Fruit fly (Drosophila melanogaster) whole organism, prepupa: ENCODE results near the gene CG17721.

Experiments used
- Blimp-1 ChIP-seq: fragments of 200-800 bp; sonication (Bioruptor generic); optimal IDR thresholded peaks from 3 replicates; lab custom pipeline; 2017; ENCODE audit warnings: missing biosample characterization, missing genetic modification characterization, mild to moderate bottlenecking, moderate library complexity, missing genetic modification reagents
- CG10631 ChIP-seq: fragments of 200-800 bp; sonication (Bioruptor generic); optimal IDR thresholded peaks from 2 replicates; lab custom pipeline; 2016; ENCODE audit warnings: missing biosample characterization, missing genetic modification characterization
- CG10669 ChIP-seq: fragments of 200-800 bp; sonication (Bioruptor generic); optimal IDR thresholded peaks from 3 replicates; lab custom pipeline; 2018; ENCODE audit warnings: missing biosample characterization, mild to moderate bottlenecking, missing genetic modification characterization, moderate library complexity
- CG11294 ChIP-seq: fragments of 200-800 bp; sonication (Bioruptor generic); IDR thresholded peaks from 2 replicates; pipeline ENCODE4 v1.3.6; 2022; ENCODE audit warnings: missing biosample characterization, missing genetic modification characterization
- CG11762 ChIP-seq: fragments of 200-800 bp; sonication (Bioruptor generic); optimal IDR thresholded peaks from 3 replicates; lab custom pipeline; 2016; ENCODE audit warnings: missing biosample characterization, missing genetic modification characterization; ENCODE audit not compliant: insufficient read depth
- CG11902 ChIP-seq: fragments of 200-800 bp; sonication (Bioruptor generic); optimal IDR thresholded peaks from 3 replicates; lab custom pipeline; 2016; ENCODE audit warnings: missing biosample characterization, missing genetic modification characterization
- CG16779 ChIP-seq: fragments of 200-800 bp; sonication (Bioruptor generic); optimal IDR thresholded peaks from 3 replicates; lab custom pipeline; 2017; ENCODE audit warnings: missing biosample characterization, mild to moderate bottlenecking, missing genetic modification characterization
- CG3032 ChIP-seq: fragments of 200-800 bp; optimal IDR thresholded peaks from 2 replicates; lab custom pipeline; 2019; ENCODE audit warnings: missing biosample characterization, mild to moderate bottlenecking, missing genetic modification characterization, moderate library complexity
- CG31627 ChIP-seq: fragments of 200-800 bp; sonication (Bioruptor generic); optimal IDR thresholded peaks from 3 replicates; lab custom pipeline; 2016; ENCODE audit warnings: missing biosample characterization, missing genetic modification characterization
- CG32006 ChIP-seq: fragments of 200-800 bp; sonication (Bioruptor generic); optimal IDR thresholded peaks from 3 replicates; lab custom pipeline; 2017; ENCODE audit warnings: missing biosample characterization, mild to moderate bottlenecking, missing genetic modification characterization
- CG6276 ChIP-seq: fragments of 200-800 bp; sonication (Bioruptor generic); optimal IDR thresholded peaks from 2 replicates; lab custom pipeline; 2017; ENCODE audit warnings: missing biosample characterization, mild to moderate bottlenecking, missing genetic modification characterization
- CG6792 ChIP-seq: fragments of 200-800 bp; sonication (Bioruptor generic); optimal IDR thresholded peaks from 3 replicates; lab custom pipeline; 2016; ENCODE audit warnings: missing biosample characterization, missing genetic modification characterization
- CG6808 ChIP-seq: fragments of 200-800 bp; sonication (Bioruptor generic); optimal IDR thresholded peaks from 3 replicates; lab custom pipeline; 2017; ENCODE audit warnings: missing biosample characterization, missing genetic modification characterization, mild to moderate bottlenecking, moderate library complexity, missing genetic modification reagents
- CG8119 ChIP-seq: fragments of 200-800 bp; sonication (Bioruptor generic); IDR thresholded peaks from 3 replicates; pipeline ENCODE4 v1.3.6; 2022; ENCODE audit warnings: missing biosample characterization, missing genetic modification characterization
- CG9139 ChIP-seq: fragments of 200-800 bp; sonication (Bioruptor generic); optimal IDR thresholded peaks from 3 replicates; lab custom pipeline; 2017; ENCODE audit warnings: missing biosample characterization, mild to moderate bottlenecking, missing genetic modification characterization
- Eip78C ChIP-seq: fragments of 200-800 bp; sonication (Bioruptor generic); peaks from one replicate; lab custom pipeline; 2016; ENCODE audit warnings: missing biosample characterization, missing genetic modification characterization
- Eip93F ChIP-seq: fragments of 200-800 bp; sonication (Bioruptor generic); optimal IDR thresholded peaks from 2 replicates; lab custom pipeline; 2016; ENCODE audit warnings: missing biosample characterization, mild to moderate bottlenecking, missing genetic modification characterization
- Ets21C ChIP-seq: fragments of 200-800 bp; sonication (Bioruptor generic); optimal IDR thresholded peaks from 3 replicates; lab custom pipeline; 2016; ENCODE audit warnings: missing biosample characterization, missing genetic modification characterization
- Hr38 ChIP-seq: sonication (Bioruptor generic); optimal IDR thresholded peaks from 2 replicates; lab custom pipeline; 2016; ENCODE audit warnings: missing biosample characterization, missing genetic modification characterization
- Hr39 ChIP-seq: fragments of 200-800 bp; sonication (Bioruptor generic); optimal IDR thresholded peaks from 2 replicates; lab custom pipeline; 2016; ENCODE audit warnings: missing biosample characterization, missing genetic modification characterization
- Hr4 ChIP-seq: fragments of 200-800 bp; sonication (Bioruptor generic); optimal IDR thresholded peaks from 3 replicates; lab custom pipeline; 2016; ENCODE audit warnings: missing biosample characterization, missing genetic modification characterization
- OdsH ChIP-seq: fragments of 200-800 bp; sonication (Bioruptor generic); optimal IDR thresholded peaks from 3 replicates; lab custom pipeline; 2016; ENCODE audit warnings: missing biosample characterization, missing genetic modification characterization
- Smox ChIP-seq: fragments of 200-800 bp; sonication (Bioruptor generic); optimal IDR thresholded peaks from 3 replicates; lab custom pipeline; 2016; ENCODE audit warnings: missing biosample characterization, missing genetic modification characterization
- Sox14 ChIP-seq: fragments of 200-800 bp; sonication (Bioruptor generic); optimal IDR thresholded peaks from 3 replicates; lab custom pipeline; 2016; ENCODE audit warnings: missing biosample characterization, missing genetic modification characterization
- Sox15 ChIP-seq: fragments of 200-800 bp; sonication (Bioruptor generic); optimal IDR thresholded peaks from 3 replicates; lab custom pipeline; 2016; ENCODE audit warnings: missing biosample characterization, missing genetic modification characterization
- achi ChIP-seq: fragments of 200-800 bp; sonication (Bioruptor generic); optimal IDR thresholded peaks from 3 replicates; lab custom pipeline; 2016; ENCODE audit warnings: missing biosample characterization, missing genetic modification characterization
- acj6 ChIP-seq: fragments of 200-800 bp; sonication (Bioruptor generic); optimal IDR thresholded peaks from 3 replicates; lab custom pipeline; 2016; ENCODE audit warnings: missing biosample characterization, missing genetic modification characterization
- cyc ChIP-seq: fragments of 200-800 bp; sonication (Bioruptor generic); optimal IDR thresholded peaks from 3 replicates; lab custom pipeline; 2016; ENCODE audit warnings: missing biosample characterization, missing genetic modification characterization
- dsx ChIP-seq: fragments of 200-800 bp; optimal IDR thresholded peaks from 3 replicates; lab custom pipeline; 2019; ENCODE audit warnings: missing biosample characterization, mild to moderate bottlenecking, missing genetic modification characterization, moderate library complexity; ENCODE audit not compliant: poor library complexity, severe bottlenecking
- fd59A ChIP-seq: fragments of 200-800 bp; sonication (Bioruptor generic); optimal IDR thresholded peaks from 2 replicates; lab custom pipeline; 2017; ENCODE audit warnings: missing biosample characterization, mild to moderate bottlenecking, missing genetic modification characterization, missing genetic modification reagents
- fkh ChIP-seq: fragments of 200-800 bp; sonication (Bioruptor generic); optimal IDR thresholded peaks from 3 replicates; lab custom pipeline; 2017; ENCODE audit warnings: missing biosample characterization, mild to moderate bottlenecking, missing genetic modification characterization, moderate library complexity
- lz ChIP-seq: fragments of 200-800 bp; sonication (Bioruptor generic); optimal IDR thresholded peaks from 3 replicates; lab custom pipeline; 2016; ENCODE audit warnings: missing biosample characterization, missing genetic modification characterization
- net ChIP-seq: fragments of 200-800 bp; sonication (Bioruptor generic); optimal IDR thresholded peaks from 3 replicates; lab custom pipeline; 2016; ENCODE audit warnings: missing biosample characterization, missing genetic modification characterization
- pdm3 ChIP-seq: fragments of 200-800 bp; sonication (Bioruptor generic); optimal IDR thresholded peaks from 3 replicates; lab custom pipeline; 2016; ENCODE audit warnings: missing biosample characterization, missing genetic modification characterization
- ss ChIP-seq, 2 experiments: fragments of 200-800 bp; sonication (Bioruptor generic); optimal IDR thresholded peaks; 2 replicates in 1 of 2; 3 replicates in 1 of 2; lab custom pipeline; 2017 to 2018; ENCODE audit warnings: mild to moderate bottlenecking in 2 of 2, missing biosample characterization in 2 of 2, missing genetic modification characterization in 2 of 2, moderate library complexity in 1 of 2
- topi ChIP-seq: fragments of 200-800 bp; sonication (Bioruptor generic); optimal IDR thresholded peaks from 3 replicates; lab custom pipeline; 2016; ENCODE audit warnings: missing biosample characterization, missing genetic modification characterization
- vri ChIP-seq: fragments of 200-800 bp; sonication (Bioruptor generic); optimal IDR thresholded peaks from 3 replicates; lab custom pipeline; 2016; ENCODE audit warnings: missing biosample characterization, mild to moderate bottlenecking, missing genetic modification characterization

The CG17721 gene

DNA sequence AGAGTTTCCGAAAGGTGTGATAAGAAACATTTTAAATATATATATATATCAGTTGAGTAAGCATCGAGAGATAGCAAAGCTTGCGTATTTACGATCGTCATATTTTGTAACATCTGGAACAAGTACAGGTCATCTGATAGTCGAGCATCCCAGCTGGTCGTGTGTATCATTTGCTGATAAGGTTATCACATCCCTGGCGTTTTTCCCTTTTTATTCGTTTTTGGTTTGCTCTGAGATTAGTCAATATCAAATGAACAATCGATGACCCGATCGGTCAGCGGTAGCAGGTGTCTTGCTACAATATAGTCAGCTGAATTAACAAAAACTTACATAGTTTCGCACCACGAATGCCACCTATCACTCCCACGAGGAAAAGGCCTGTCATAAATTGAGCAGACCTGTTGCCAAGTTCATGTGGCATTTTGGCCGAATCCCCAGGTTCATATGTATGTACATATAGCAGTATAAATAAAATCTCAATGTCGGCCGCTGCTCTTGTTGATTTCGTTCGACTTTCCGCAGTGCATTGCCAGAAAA is 34.0 kb upstream of the CG17721 start (continued):
- TF ChIP-seq CG6792 (GFP tag; lab: Kevin White, UChicago): peak; percentile 47
- TF ChIP-seq Hr4 (GFP tag; lab: Kevin White, UChicago): peak; percentile 61
- peak; percentile 68 for TF ChIP-seq net (GFP tag; lab: Kevin White, UChicago)
- peak; percentile 53 for TF ChIP-seq fkh (GFP tag; lab: Kevin White, UChicago)
- TF ChIP-seq achi (GFP tag; lab: Kevin White, UChicago): peak; percentile 59
- TF ChIP-seq CG6808 (GFP tag; lab: Kevin White, UChicago): peak; percentile 14
- TF ChIP-seq Hr39: peak; percentile 34
- peak; percentile 42 for TF ChIP-seq CG6276 (GFP tag; lab: Kevin White, UChicago)
- TF ChIP-seq CG10631 (GFP tag; lab: Kevin White, UChicago): peak; percentile 62
- TF ChIP-seq CG8119: peak; percentile 67; the same call in 2 of the 3 replicates
- peak; percentile 68 for TF ChIP-seq topi
- peak; percentile 44 for TF ChIP-seq Sox14
- peak; percentile 70 for TF ChIP-seq pdm3 (GFP tag; lab: Kevin White, UChicago)
- TF ChIP-seq Sox15: peak; percentile 50
- peak; percentile 50 for TF ChIP-seq dsx (GFP tag; lab: Kevin White, UChicago)
- TF ChIP-seq CG32006 (GFP tag; lab: Kevin White, UChicago): peak; percentile 71
- TF ChIP-seq Eip93F (GFP tag; lab: Kevin White, UChicago): peak; percentile 74
- TF ChIP-seq Smox: peak; percentile 65
- no peak for TF ChIP-seq CG9139 (GFP tag; lab: Kevin White, UChicago)
- TF ChIP-seq CG31627 (GFP tag; lab: Kevin White, UChicago): peak; percentile 56
- no peak for TF ChIP-seq Hr38 (GFP tag; lab: Kevin White, UChicago)
- TF ChIP-seq OdsH (GFP tag; lab: Kevin White, UChicago): peak; percentile 74
- peak; percentile 68 for TF ChIP-seq lz
- peak; percentile 41 for TF ChIP-seq CG11762 (GFP tag; lab: Kevin White, UChicago)
- TF ChIP-seq Ets21C (GFP tag; lab: Kevin White, UChicago): no peak
- peak; percentile 37 for TF ChIP-seq CG3032 (tag; lab: Kevin White, UChicago)
- TF ChIP-seq CG10669 (GFP tag; lab: Kevin White, UChicago): peak; percentile 28
- no peak for TF ChIP-seq fd59A
- TF ChIP-seq Blimp-1: no peak
- TF ChIP-seq CG16779: peak; percentile 47

DNA sequence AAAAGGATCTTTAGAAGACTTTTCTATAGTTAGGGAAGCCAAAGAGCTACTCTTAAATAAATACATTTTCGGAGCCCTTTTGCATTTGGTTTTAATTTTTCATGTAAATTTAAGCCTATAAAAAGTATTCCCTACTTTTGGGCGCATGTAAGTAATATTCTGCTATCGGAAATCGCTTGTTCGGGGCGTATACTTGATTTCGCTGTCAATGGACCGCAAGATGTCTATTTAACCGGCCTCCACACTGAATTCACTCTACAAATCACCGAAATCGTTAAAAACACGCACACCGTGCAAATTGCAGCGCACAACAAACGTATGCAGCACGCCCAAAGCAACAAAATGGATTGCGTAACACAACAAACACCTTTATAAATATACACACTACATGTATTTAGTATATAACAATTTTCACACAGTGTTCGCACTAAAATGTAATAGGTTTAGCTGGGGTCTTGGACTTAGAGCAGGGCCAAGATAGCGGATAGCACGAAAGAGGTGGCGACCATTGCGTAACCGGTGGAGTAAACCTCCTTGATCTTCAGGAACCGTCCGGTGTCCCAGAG is 26.1 kb upstream of the CG17721 start:
- TF ChIP-seq vri (peak; percentile 71), cyc (GFP tag; lab: Kevin White, UChicago) (no peak), fkh (GFP tag; lab: Kevin White, UChicago) (peak; percentile 23), ss (GFP tag; optimal IDR thresholded peaks at IDR 0.05; lab: Kevin White, UChicago) (peak in 1 of 2 experiments; percentile 58), topi (peak; percentile 23), CG31627 (GFP tag; lab: Kevin White, UChicago) (no peak), CG16779 (no peak), CG11294 (GFP tag; lab: Robert Waterston, UW) (no peak), Hr38 (GFP tag; lab: Kevin White, UChicago) (no peak), acj6 (GFP tag; lab: Kevin White, UChicago) (no peak), Eip78C (GFP tag; lab: Kevin White, UChicago) (peak; percentile 93), CG11902 (GFP tag; lab: Kevin White, UChicago) (no peak), CG9139 (GFP tag; lab: Kevin White, UChicago) (peak; percentile 77)
